Worm (Caenorhabditis elegans) whole organism, L1 larva: ENCODE results near the gene M04D8.8.

Experiments used
- Y116A8C.19 ChIP-seq: sonication (generic microtip); optimal IDR thresholded peaks from 2 replicates; lab custom pipeline; 2016; ENCODE audit warnings: missing compliant biosample characterization, missing genetic modification characterization, borderline replicate concordance
- alr-1 ChIP-seq: fragments of 200-800 bp; sonication (Bioruptor generic); optimal IDR thresholded peaks from 2 replicates; lab custom pipeline; 2018; ENCODE audit warnings: borderline replicate concordance, mild to moderate bottlenecking, missing genetic modification characterization, missing compliant biosample characterization
- blmp-1 ChIP-seq: fragments of 150-350 bp; optimal IDR thresholded peaks from 2 replicates; lab custom pipeline; 2014; ENCODE audit warnings: missing biosample characterization, missing genetic modification characterization
- dpl-1 ChIP-seq, 3 experiments: fragments of 150-350 bp in 2 of 3; sonication (generic microtip) in 1 of 3; optimal IDR thresholded peaks; 2 replicates each; lab custom pipeline; 2014 to 2017; ENCODE audit warnings: missing biosample characterization in 3 of 3, missing genetic modification characterization in 3 of 3, missing genetic modification reagents in 3 of 3
- dsc-1 ChIP-seq: sonication (generic microtip); optimal IDR thresholded peaks from 2 replicates; lab custom pipeline; 2016; ENCODE audit warnings: mild to moderate bottlenecking, missing genetic modification characterization, missing compliant biosample characterization
- efl-1 ChIP-seq, 4 experiments: fragments of 150-350 bp; optimal IDR thresholded peaks in 3 of 4; peaks in 1 of 4; 1 replicate in 1 of 4; 2 replicates in 3 of 4; lab custom pipeline; 2014; ENCODE audit warnings: missing biosample characterization in 2 of 4, missing genetic modification characterization in 2 of 4, missing genetic modification reagents in 2 of 4
- egl-13 ChIP-seq: sonication (generic microtip); optimal IDR thresholded peaks from 2 replicates; lab custom pipeline; 2016; ENCODE audit warnings: missing genotype, missing genetic modification reagents, missing genetic modification characterization, missing compliant biosample characterization
- elt-2 ChIP-seq: sonication (generic microtip); optimal IDR thresholded peaks from 2 replicates; lab custom pipeline; 2016; ENCODE audit warnings: missing genetic modification characterization, mild to moderate bottlenecking, inconsistent platforms, missing compliant biosample characterization, missing genetic modification reagents
- elt-3 ChIP-seq, 6 experiments: fragments of 150-350 bp in 1 of 6; sonication (generic microtip); optimal IDR thresholded peaks; 2 replicates each; lab custom pipeline; 2017 to 2018; ENCODE audit warnings: missing biosample characterization in 6 of 6, missing genetic modification characterization in 6 of 6, inconsistent platforms in 1 of 6
- fkh-10 ChIP-seq: sonication (generic microtip); optimal IDR thresholded peaks from 2 replicates; lab custom pipeline; 2017; ENCODE audit warnings: missing biosample characterization, missing genetic modification reagents, missing genetic modification characterization
- fkh-4 ChIP-seq: sonication (generic microtip); optimal IDR thresholded peaks from 2 replicates; lab custom pipeline; 2016; ENCODE audit warnings: missing compliant biosample characterization, missing genetic modification characterization, borderline replicate concordance
- fkh-8 ChIP-seq: sonication (generic microtip); optimal IDR thresholded peaks from 2 replicates; lab custom pipeline; 2016; ENCODE audit warnings: mild to moderate bottlenecking, missing genetic modification characterization, missing compliant biosample characterization
- grh-1 ChIP-seq: fragments of 200-800 bp; sonication (Bioruptor generic); IDR thresholded peaks from 2 replicates; pipeline ENCODE4 v1.3.6; 2022; ENCODE audit warnings: missing genetic modification reagents, missing genetic modification characterization, missing compliant biosample characterization
- hlh-17 ChIP-seq: fragments of 200-800 bp; sonication (Bioruptor generic); optimal IDR thresholded peaks from 2 replicates; lab custom pipeline; 2018; ENCODE audit warnings: missing genetic modification characterization, mild to moderate bottlenecking, missing compliant biosample characterization, moderate library complexity, borderline replicate concordance
- hlh-4 ChIP-seq: sonication (generic microtip); optimal IDR thresholded peaks from 2 replicates; lab custom pipeline; 2016; ENCODE audit warnings: mild to moderate bottlenecking, missing genetic modification characterization, missing compliant biosample characterization
- hpl-2 ChIP-seq: fragments of 150-350 bp; optimal IDR thresholded peaks from 2 replicates; lab custom pipeline; 2014; ENCODE audit warnings: missing biosample characterization, missing genetic modification reagents, missing genetic modification characterization
- lin-15B ChIP-seq: fragments of 150-350 bp; sonication (generic microtip); optimal IDR thresholded peaks from 3 replicates; lab custom pipeline; 2014; ENCODE audit warnings: missing biosample characterization, missing genetic modification characterization
- lir-3 ChIP-seq: sonication (generic microtip); optimal IDR thresholded peaks from 2 replicates; lab custom pipeline; 2016; ENCODE audit warnings: mild to moderate bottlenecking, missing genetic modification characterization, moderate library complexity, missing compliant biosample characterization; ENCODE audit not compliant: poor library complexity
- mab-9 ChIP-seq: fragments of 200-800 bp; sonication (Bioruptor generic); IDR thresholded peaks from 2 replicates; pipeline ENCODE4 v1.3.6; 2022; ENCODE audit warnings: missing genetic modification reagents, missing genetic modification characterization, missing compliant biosample characterization
- mdl-1 ChIP-seq, 2 experiments: fragments of 150-350 bp; optimal IDR thresholded peaks; 2 replicates each; lab custom pipeline; 2014 to 2017; ENCODE audit warnings: missing biosample characterization in 2 of 2, missing genetic modification characterization in 2 of 2, inconsistent platforms in 1 of 2
- mef-2 ChIP-seq: fragments of 150-350 bp; optimal IDR thresholded peaks from 2 replicates; lab custom pipeline; 2014; ENCODE audit warnings: missing biosample characterization, missing genetic modification characterization
- mep-1 ChIP-seq: fragments of 150-350 bp; optimal IDR thresholded peaks from 2 replicates; lab custom pipeline; 2014; ENCODE audit warnings: missing biosample characterization, missing genetic modification characterization
- nhr-11 ChIP-seq: fragments of 150-350 bp; optimal IDR thresholded peaks from 2 replicates; lab custom pipeline; 2014; ENCODE audit warnings: missing biosample characterization, missing genetic modification characterization
- nhr-19 ChIP-seq: fragments of 200-800 bp; sonication (Bioruptor generic); conservative IDR thresholded peaks from 2 replicates; pipeline ENCODE4 v1.3.6; 2022; ENCODE audit warnings: missing genetic modification characterization, missing compliant biosample characterization
- nhr-20 ChIP-seq: sonication (generic microtip); optimal IDR thresholded peaks from 2 replicates; lab custom pipeline; 2016; ENCODE audit warnings: mild to moderate bottlenecking, missing genetic modification characterization, missing compliant biosample characterization
- nhr-237 ChIP-seq: fragments of 150-350 bp; optimal IDR thresholded peaks from 2 replicates; lab custom pipeline; 2014; ENCODE audit warnings: missing biosample characterization, missing genetic modification characterization
- nhr-47 ChIP-seq: sonication (generic microtip); optimal IDR thresholded peaks from 2 replicates; lab custom pipeline; 2016; ENCODE audit warnings: mild to moderate bottlenecking, missing genetic modification characterization, moderate library complexity, missing compliant biosample characterization
- nhr-71 ChIP-seq: sonication (generic microtip); optimal IDR thresholded peaks from 2 replicates; lab custom pipeline; 2016; ENCODE audit warnings: mild to moderate bottlenecking, missing genetic modification characterization, moderate library complexity, missing compliant biosample characterization
- nhr-84 ChIP-seq: sonication (generic microtip); optimal IDR thresholded peaks from 2 replicates; lab custom pipeline; 2017; ENCODE audit warnings: missing biosample characterization, missing genetic modification characterization
- nhr-90 ChIP-seq: sonication (generic microtip); optimal IDR thresholded peaks from 2 replicates; lab custom pipeline; 2016; ENCODE audit warnings: mild to moderate bottlenecking, missing genetic modification characterization, missing compliant biosample characterization; ENCODE audit not compliant: poor library complexity
- pag-3 ChIP-seq: sonication (generic microtip); optimal IDR thresholded peaks from 2 replicates; lab custom pipeline; 2017; ENCODE audit warnings: missing genetic modification characterization, mild to moderate bottlenecking, missing compliant biosample characterization, antibody characterized with exemption, borderline replicate concordance; ENCODE audit not compliant: insufficient read depth
- pax-3 ChIP-seq: fragments of 200-800 bp; sonication (Bioruptor generic); optimal IDR thresholded peaks from 2 replicates; lab custom pipeline; 2018; ENCODE audit warnings: mild to moderate bottlenecking, missing genetic modification characterization, moderate library complexity, missing compliant biosample characterization
- pqm-1 ChIP-seq: sonication (generic microtip); optimal IDR thresholded peaks from 3 replicates; lab custom pipeline; 2017; ENCODE audit warnings: missing biosample characterization, missing genetic modification characterization
- snpc-4 ChIP-seq: fragments of 150-350 bp; optimal IDR thresholded peaks from 2 replicates; lab custom pipeline; 2014; ENCODE audit warnings: missing biosample characterization, missing genetic modification characterization
- sox-4 ChIP-seq: sonication (generic microtip); optimal IDR thresholded peaks from 2 replicates; lab custom pipeline; 2016; ENCODE audit warnings: missing genetic modification characterization, missing compliant biosample characterization
- swsn-7 ChIP-seq: sonication (generic microtip); optimal IDR thresholded peaks from 2 replicates; lab custom pipeline; 2016; ENCODE audit warnings: missing genetic modification characterization, missing compliant biosample characterization
- tbx-2 ChIP-seq: sonication (generic microtip); optimal IDR thresholded peaks from 2 replicates; lab custom pipeline; 2016; ENCODE audit warnings: missing genetic modification characterization, missing compliant biosample characterization
- tlp-1 ChIP-seq: fragments of 150-350 bp; optimal IDR thresholded peaks from 2 replicates; lab custom pipeline; 2014; ENCODE audit warnings: missing biosample characterization, missing genetic modification characterization
- unc-130 ChIP-seq: fragments of 150-350 bp; optimal IDR thresholded peaks from 2 replicates; lab custom pipeline; 2017; ENCODE audit warnings: missing biosample characterization, missing genetic modification characterization, inconsistent platforms
- xbp-1 ChIP-seq: sonication (generic microtip); optimal IDR thresholded peaks from 2 replicates; lab custom pipeline; 2016; ENCODE audit warnings: missing genetic modification characterization, missing compliant biosample characterization
- zip-4 ChIP-seq: fragments of 200-800 bp; sonication (Bioruptor generic); optimal IDR thresholded peaks from 2 replicates; lab custom pipeline; 2018; ENCODE audit warnings: mild to moderate bottlenecking, missing genetic modification characterization, moderate library complexity, missing compliant biosample characterization
- ztf-4 ChIP-seq: fragments of 150-350 bp; optimal IDR thresholded peaks from 2 replicates; lab custom pipeline; 2014; ENCODE audit warnings: missing biosample characterization, missing genetic modification characterization

The M04D8.8 gene

DNA sequence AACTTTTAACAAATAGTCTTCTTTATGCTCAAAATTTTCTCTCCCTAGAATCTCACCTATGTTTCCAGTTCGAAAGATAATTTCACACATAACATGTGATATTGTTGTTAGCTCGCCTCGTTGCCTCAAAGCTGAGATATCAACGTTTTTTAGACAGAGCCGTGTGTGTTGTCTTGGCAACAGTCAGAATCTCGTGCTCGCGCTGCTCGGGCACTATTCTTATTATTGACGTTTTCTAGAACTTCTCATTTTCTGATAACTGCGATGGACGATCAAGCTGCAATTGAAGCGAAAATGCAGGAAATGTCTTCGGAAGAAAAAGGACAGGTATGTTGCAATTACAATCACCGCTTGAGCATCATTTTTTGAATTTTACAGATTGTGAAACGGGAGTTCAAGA lies 1.8 kb downstream of the M04D8.8 start, which contains the start of gene xbx-3:
Gene xbx-3, plus strand, starts transcription at position 163 of the 400 bp plus-strand sequence.
- TF ChIP-seq nhr-11 (tag; lab: Kevin White, UChicago), result peak; percentile 66
- peak; percentile 34 for TF ChIP-seq ztf-4 (tag; lab: Kevin White, UChicago)
- peak; percentile 27 for TF ChIP-seq xbp-1
- no peak for TF ChIP-seq efl-1 (optimal IDR thresholded peaks at IDR 0.05; lab: Kevin White, UChicago)
- no peak for TF ChIP-seq efl-1 (GFP tag; optimal IDR thresholded peaks at IDR 0.05 in 1 of 2; lab: Kevin White, UChicago)
- TF ChIP-seq elt-2 (tag; lab: Kevin White, UChicago), result no peak
- no peak for TF ChIP-seq grh-1 (GFP tag; lab: Robert Waterston, UW)
- no peak for TF ChIP-seq lin-15B (tag; lab: Kevin White, UChicago)
- no peak for TF ChIP-seq elt-3 (tag; optimal IDR thresholded peaks at IDR 0.05; lab: Kevin White, UChicago)
- no peak for TF ChIP-seq lir-3 (tag; lab: Kevin White, UChicago)
- peak; percentile 20 for TF ChIP-seq mep-1 (tag; lab: Kevin White, UChicago)
- TF ChIP-seq unc-130 (tag; lab: Kevin White, UChicago), result no peak
- TF ChIP-seq nhr-84 (tag; lab: Kevin White, UChicago), result no peak
- no peak for TF ChIP-seq tlp-1 (tag; lab: Kevin White, UChicago)
- TF ChIP-seq dsc-1 (tag; lab: Kevin White, UChicago), result peak; percentile 29
- no peak for TF ChIP-seq mef-2
- no peak for TF ChIP-seq fkh-4 (tag; lab: Kevin White, UChicago)
- no peak for TF ChIP-seq mdl-1 (tag; optimal IDR thresholded peaks at IDR 0.05; lab: Kevin White, UChicago)
- TF ChIP-seq hlh-4 (tag; lab: Kevin White, UChicago), result no peak
- TF ChIP-seq fkh-10 (GFP tag; lab: Kevin White, UChicago), result peak; percentile 17
- peak; percentile 13 for TF ChIP-seq nhr-20 (tag; lab: Kevin White, UChicago)
- TF ChIP-seq blmp-1 (tag; lab: Kevin White, UChicago), result no peak
- TF ChIP-seq dpl-1 (GFP tag; optimal IDR thresholded peaks at IDR 0.05; lab: Kevin White, UChicago), result no peak
- TF ChIP-seq sox-4, result peak; percentile 84
- no peak for TF ChIP-seq tbx-2 (tag; lab: Kevin White, UChicago)
- no peak for TF ChIP-seq nhr-19
- no peak for TF ChIP-seq pqm-1 (tag; lab: Kevin White, UChicago)
- no peak for TF ChIP-seq zip-4 (GFP tag; lab: Kevin White, UChicago)
- peak; percentile 79 for TF ChIP-seq nhr-47 (tag; lab: Kevin White, UChicago)
- TF ChIP-seq nhr-71 (tag; lab: Kevin White, UChicago), result peak; percentile 84
- no peak for TF ChIP-seq hlh-17 (GFP tag; lab: Kevin White, UChicago)
- no peak for TF ChIP-seq mab-9
- no peak for TF ChIP-seq snpc-4 (tag; lab: Kevin White, UChicago)
- TF ChIP-seq egl-13 (tag; lab: Kevin White, UChicago), result no peak
- no peak for TF ChIP-seq pag-3 (tag; lab: Kevin White, UChicago)
- no peak for TF ChIP-seq Y116A8C.19 (tag; lab: Kevin White, UChicago)
- TF ChIP-seq nhr-90, result no peak
- TF ChIP-seq nhr-237 (tag; lab: Kevin White, UChicago), result no peak
- no peak for TF ChIP-seq hpl-2 (GFP tag; lab: Kevin White, UChicago)
- peak; percentile 29 for TF ChIP-seq pax-3 (tag; lab: Kevin White, UChicago)
- TF ChIP-seq swsn-7, result peak; percentile 44
- no peak for TF ChIP-seq alr-1 (tag; lab: Kevin White, UChicago)
- TF ChIP-seq fkh-8, result peak; percentile 98
